Fruit fly (Drosophila melanogaster) whole organism, wandering third instar larva: ENCODE results near the gene indra.

Experiments
- Abd-B ChIP-seq: fragments of >200 bp; optimal IDR thresholded peaks from 2 replicates; lab custom pipeline; 2017; ENCODE audit warnings: missing biosample characterization, missing genetic modification characterization
- CG32264 ChIP-seq: fragments of 200-800 bp; sonication (Bioruptor generic); optimal IDR thresholded peaks from 2 replicates; lab custom pipeline; 2016; ENCODE audit warnings: missing biosample characterization, missing genetic modification characterization
- CG9705 ChIP-seq: fragments of 200-800 bp; sonication (Bioruptor generic); optimal IDR thresholded peaks from 2 replicates; lab custom pipeline; 2018; ENCODE audit warnings: missing biosample characterization, mild to moderate bottlenecking, missing genetic modification characterization
- CrebA ChIP-seq: fragments of 200-800 bp; sonication (Bioruptor generic); optimal IDR thresholded peaks from 2 replicates; lab custom pipeline; 2016; ENCODE audit warnings: missing biosample characterization, mild to moderate bottlenecking, missing genetic modification characterization, borderline replicate concordance
- Dfd ChIP-seq: fragments of >200 bp; optimal IDR thresholded peaks from 2 replicates; lab custom pipeline; 2017; ENCODE audit warnings: missing biosample characterization, missing genetic modification characterization
- Dif ChIP-seq: fragments of 200-275, 200-300 bp; sonication (Bioruptor generic); optimal IDR thresholded peaks from 2 replicates; lab custom pipeline; 2018; ENCODE audit warnings: missing biosample characterization, missing genetic modification characterization; ENCODE audit not compliant: partially characterized antibody
- GATAd ChIP-seq: sonication (Bioruptor generic); optimal IDR thresholded peaks from 2 replicates; lab custom pipeline; 2016; ENCODE audit warnings: missing biosample characterization, missing genetic modification characterization
- HLH106 ChIP-seq: fragments of 200-800 bp; optimal IDR thresholded peaks from 3 replicates; lab custom pipeline; 2019; ENCODE audit warnings: missing biosample characterization, mild to moderate bottlenecking, missing genetic modification characterization, moderate library complexity
- Hnf4 ChIP-seq: fragments of 200-800 bp; sonication (Bioruptor generic); optimal IDR thresholded peaks from 2 replicates; lab custom pipeline; 2016; ENCODE audit warnings: missing biosample characterization, mild to moderate bottlenecking, missing genetic modification characterization
- Hr78 ChIP-seq: fragments of >200 bp; optimal IDR thresholded peaks from 2 replicates; lab custom pipeline; 2017; ENCODE audit warnings: missing biosample characterization, missing genetic modification characterization
- Hr83 ChIP-seq: fragments of 200-300 bp; sonication (Bioruptor generic); optimal IDR thresholded peaks from 2 replicates; lab custom pipeline; 2016; ENCODE audit warnings: missing biosample characterization, mild to moderate bottlenecking, missing genetic modification characterization, moderate library complexity; ENCODE audit not compliant: poor library complexity, severe bottlenecking
- Jra ChIP-seq: sonication (Bioruptor generic); optimal IDR thresholded peaks from 2 replicates; lab custom pipeline; 2016; ENCODE audit warnings: missing biosample characterization, missing genetic modification characterization
- Mio ChIP-seq: sonication (Bioruptor generic); optimal IDR thresholded peaks from 2 replicates; lab custom pipeline; 2016; ENCODE audit warnings: missing biosample characterization, missing genetic modification characterization
- Myc ChIP-seq: fragments of >200 bp; optimal IDR thresholded peaks from 2 replicates; lab custom pipeline; 2017
- N ChIP-seq: fragments of >200 bp; optimal IDR thresholded peaks from 2 replicates; lab custom pipeline; 2018; ENCODE audit warnings: missing biosample characterization, missing external identifiers, missing genetic modification characterization
- OdsH ChIP-seq: fragments of 200-800 bp; sonication (Bioruptor generic); optimal IDR thresholded peaks from 2 replicates; lab custom pipeline; 2016; ENCODE audit warnings: missing biosample characterization, mild to moderate bottlenecking, missing genetic modification characterization
- Rel ChIP-seq, 2 experiments: fragments of 200-800 bp; sonication (Bioruptor generic) in 1 of 2; optimal IDR thresholded peaks; 2 replicates in 1 of 2; 3 replicates in 1 of 2; lab custom pipeline; 2016 to 2019; ENCODE audit warnings: mild to moderate bottlenecking in 2 of 2, missing biosample characterization in 2 of 2, missing genetic modification characterization in 2 of 2, moderate library complexity in 1 of 2
- Sp1 ChIP-seq: fragments of 200-800 bp; sonication (Bioruptor generic); optimal IDR thresholded peaks from 3 replicates; lab custom pipeline; 2019; ENCODE audit warnings: missing biosample characterization, mild to moderate bottlenecking, missing genetic modification characterization, moderate library complexity
- Vsx2 ChIP-seq: fragments of 200-300, 225-300 bp; sonication (Bioruptor generic); optimal IDR thresholded peaks from 2 replicates; lab custom pipeline; 2018; ENCODE audit warnings: missing biosample characterization, missing genetic modification characterization; ENCODE audit not compliant: partially characterized antibody
- br ChIP-seq: fragments of 200-800 bp; sonication (Bioruptor generic); optimal IDR thresholded peaks from 2 replicates; lab custom pipeline; 2016; ENCODE audit warnings: missing biosample characterization, missing genetic modification characterization
- brk ChIP-seq: fragments of 200-800 bp; sonication (Bioruptor generic); optimal IDR thresholded peaks from 2 replicates; lab custom pipeline; 2016; ENCODE audit warnings: missing biosample characterization, mild to moderate bottlenecking, missing genetic modification characterization
- dl ChIP-seq, 2 experiments: fragments of 175-275, 200-275 bp in 1 of 2; fragments of 200-275 bp in 1 of 2; sonication (Bioruptor generic); optimal IDR thresholded peaks; lab custom pipeline; 2018; ENCODE audit warnings: mild to moderate bottlenecking in 2 of 2, missing biosample characterization in 2 of 2, missing genetic modification characterization in 2 of 2, moderate library complexity in 2 of 2; ENCODE audit not compliant: partially characterized antibody in 2 of 2, insufficient read depth in 1 of 2
- dmrt93B ChIP-seq: fragments of 200-800 bp; sonication (Bioruptor generic); optimal IDR thresholded peaks from 2 replicates; lab custom pipeline; 2018; ENCODE audit warnings: missing biosample characterization, mild to moderate bottlenecking, missing genetic modification characterization
- dsf ChIP-seq: sonication (Bioruptor generic); optimal IDR thresholded peaks from 2 replicates; lab custom pipeline; 2016; ENCODE audit warnings: missing biosample characterization, missing genetic modification characterization, borderline replicate concordance
- ey ChIP-seq: fragments of 200-800 bp; sonication (Bioruptor generic); optimal IDR thresholded peaks from 2 replicates; lab custom pipeline; 2016; ENCODE audit warnings: missing biosample characterization, missing genetic modification characterization
- foxo ChIP-seq, 2 experiments: fragments of 200-800 bp; sonication (Bioruptor generic); optimal IDR thresholded peaks; 2 replicates in 1 of 2; 3 replicates in 1 of 2; lab custom pipeline; 2016 to 2017; ENCODE audit warnings: missing biosample characterization in 2 of 2, missing genetic modification characterization in 2 of 2
- fru ChIP-seq: fragments of 200-800 bp; sonication (Bioruptor generic); optimal IDR thresholded peaks from 3 replicates; lab custom pipeline; 2016; ENCODE audit warnings: missing biosample characterization, mild to moderate bottlenecking, missing genetic modification characterization
- h ChIP-seq: fragments of 200-800 bp; sonication (Bioruptor generic); optimal IDR thresholded peaks from 3 replicates; lab custom pipeline; 2016; ENCODE audit warnings: missing biosample characterization, mild to moderate bottlenecking, missing genetic modification characterization
- jim ChIP-seq: fragments of 175-275, 200-325 bp; sonication (Bioruptor generic); optimal IDR thresholded peaks from 2 replicates; lab custom pipeline; 2016; ENCODE audit warnings: missing biosample characterization, mild to moderate bottlenecking, missing genetic modification characterization
- lola ChIP-seq: fragments of >200 bp; optimal IDR thresholded peaks from 2 replicates; lab custom pipeline; 2017; ENCODE audit warnings: missing biosample characterization, missing genetic modification characterization
- pan ChIP-seq: fragments of >200 bp; optimal IDR thresholded peaks from 2 replicates; lab custom pipeline; 2017
- psq ChIP-seq: fragments of 200-800 bp; sonication (Bioruptor generic); optimal IDR thresholded peaks from 3 replicates; lab custom pipeline; 2017; ENCODE audit warnings: missing biosample characterization, mild to moderate bottlenecking, missing genetic modification characterization, moderate library complexity
- rgr ChIP-seq: fragments of 200-800 bp; sonication (Bioruptor generic); optimal IDR thresholded peaks from 3 replicates; lab custom pipeline; 2016; ENCODE audit warnings: missing biosample characterization, mild to moderate bottlenecking, missing genetic modification characterization
- sage ChIP-seq: fragments of 200-800 bp; sonication (Bioruptor generic); optimal IDR thresholded peaks from 2 replicates; lab custom pipeline; 2016; ENCODE audit warnings: missing biosample characterization, mild to moderate bottlenecking, missing genetic modification characterization
- sv ChIP-seq: fragments of 200-800 bp; sonication (Bioruptor generic); optimal IDR thresholded peaks from 3 replicates; lab custom pipeline; 2016; ENCODE audit warnings: missing biosample characterization, missing genetic modification characterization
- tai ChIP-seq: sonication (Bioruptor generic); optimal IDR thresholded peaks from 2 replicates; lab custom pipeline; 2016; ENCODE audit warnings: missing biosample characterization, missing genetic modification characterization
- usp ChIP-seq: fragments of >200 bp; optimal IDR thresholded peaks from 2 replicates; lab custom pipeline; 2017; ENCODE audit warnings: missing biosample characterization, missing genetic modification characterization
- woc ChIP-seq: sonication (Bioruptor generic); optimal IDR thresholded peaks from 2 replicates; lab custom pipeline; 2016; ENCODE audit warnings: missing biosample characterization, mild to moderate bottlenecking, missing genetic modification characterization

indra gene

dm6 chr3L:1346956-1347587, 4.9 kb upstream of the indra start:
- TF ChIP-seq Vsx2 (GFP tag; lab: Kevin White, UChicago) (peak; percentile 48), tai (GFP tag; lab: Kevin White, UChicago) (no peak), Dfd (GFP tag; lab: Kevin White, UChicago) (no peak)

DNA sequence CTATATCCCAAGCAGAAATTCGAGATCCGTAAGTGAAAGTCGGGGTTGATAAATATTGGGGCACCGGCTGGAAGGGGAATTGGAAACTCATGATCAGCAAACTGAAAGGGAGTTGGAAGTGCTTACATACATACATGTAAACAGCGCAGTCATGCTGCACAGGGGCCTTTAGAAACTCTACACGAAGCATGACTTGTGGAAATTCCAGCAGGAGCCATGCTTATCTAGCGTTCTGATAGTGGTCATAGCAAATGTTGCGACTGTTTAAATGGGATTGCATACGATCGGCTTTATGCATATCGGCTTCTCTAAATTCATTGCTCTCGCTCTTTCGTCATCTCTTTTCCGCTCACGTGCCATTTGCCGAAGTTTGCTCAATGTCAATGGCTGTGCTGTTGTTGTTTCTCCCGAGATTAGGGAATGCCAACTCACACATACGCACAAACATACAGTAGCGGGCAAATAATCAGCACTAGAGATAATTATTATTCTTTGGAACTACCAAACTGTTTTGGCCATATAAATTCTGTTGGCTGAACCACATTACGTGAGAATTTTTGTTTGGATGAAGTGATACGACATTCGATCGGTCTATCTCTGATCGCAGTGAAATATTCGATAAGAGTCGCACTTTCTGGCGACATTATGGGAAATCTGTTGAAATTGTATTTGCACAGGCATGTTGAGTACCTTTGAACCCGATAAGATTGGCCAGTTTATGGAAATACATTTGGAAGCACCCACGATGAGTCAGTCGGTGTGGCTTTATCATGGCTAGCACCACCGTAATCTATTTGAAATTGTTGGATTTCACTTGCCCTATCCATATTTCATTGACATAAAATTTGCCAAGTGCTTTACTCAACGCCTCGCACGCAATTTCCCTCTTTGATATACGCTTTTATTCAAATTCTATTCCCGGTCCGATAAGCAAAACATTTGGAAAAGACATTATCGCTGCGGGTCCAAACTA, 5.9 kb downstream of the indra start:
- TF ChIP-seq GATAd (GFP tag; lab: Kevin White, UChicago) (no peak), CG9705 (no peak), Dif (GFP tag; lab: Kevin White, UChicago) (peak; percentile 3), jim (GFP tag; lab: Kevin White, UChicago) (no peak), woc (GFP tag; lab: Kevin White, UChicago) (peak; percentile 10), Vsx2 (GFP tag; lab: Kevin White, UChicago) (no peak), Abd-B (GFP tag; lab: Kevin White, UChicago) (no peak), sv (GFP tag; lab: Kevin White, UChicago) (no peak), h (GFP tag; lab: Kevin White, UChicago) (peak; percentile 86), CG32264 (GFP tag; lab: Kevin White, UChicago) (no peak), tai (GFP tag; lab: Kevin White, UChicago) (no peak), Hnf4 (GFP tag; lab: Kevin White, UChicago) (peak; percentile 70), dl (GFP tag; optimal IDR thresholded peaks at IDR 0.05; lab: Kevin White, UChicago; ENCODE audit: insufficient read depth in 1 of 2, partially characterized antibody in 2 of 2) (peak in 1 of 2 experiments; percentile 20), brk (GFP tag; lab: Kevin White, UChicago) (no peak), Myc (no peak), pan (lab: Kevin White, UChicago) (no peak), foxo (GFP tag; optimal IDR thresholded peaks at IDR 0.05; lab: Kevin White, UChicago) (peak in 1 of 2 experiments; percentile 61), HLH106 (tag; lab: Kevin White, UChicago) (peak; percentile 26), dsf (GFP tag; lab: Kevin White, UChicago) (no peak), br (GFP tag; lab: Kevin White, UChicago) (peak; percentile 67), N (GFP tag; lab: Kevin White, UChicago) (no peak), OdsH (GFP tag; lab: Kevin White, UChicago) (peak; percentile 74), Jra (GFP tag; lab: Kevin White, UChicago) (peak; percentile 27), rgr (peak; percentile 75), lola (GFP tag; lab: Kevin White, UChicago) (no peak), usp (GFP tag; lab: Kevin White, UChicago) (no peak), Hr83 (GFP tag; lab: Kevin White, UChicago) (no peak), dmrt93B (GFP tag; lab: Kevin White, UChicago) (no peak), Rel (GFP tag; optimal IDR thresholded peaks at IDR 0.05; lab: Kevin White, UChicago) (peak; percentile 17), Rel (tag; optimal IDR thresholded peaks at IDR 0.05; lab: Kevin White, UChicago) (peak; percentile 36), Dfd (GFP tag; lab: Kevin White, UChicago) (no peak), fru (peak; percentile 68), psq (GFP tag; lab: Kevin White, UChicago) (peak; percentile 35), sage (GFP tag; lab: Kevin White, UChicago) (no peak), Sp1 (GFP tag; lab: Kevin White, UChicago) (peak; percentile 4), ey (GFP tag; lab: Kevin White, UChicago) (peak; percentile 62), Mio (GFP tag; lab: Kevin White, UChicago) (no peak), Hr78 (GFP tag; lab: Kevin White, UChicago) (no peak), CrebA (GFP tag; lab: Kevin White, UChicago) (no peak)
